Worm (Caenorhabditis elegans): ENCODE measurements around the gene F41G3.21.

The F41G3.21 gene

DNA sequence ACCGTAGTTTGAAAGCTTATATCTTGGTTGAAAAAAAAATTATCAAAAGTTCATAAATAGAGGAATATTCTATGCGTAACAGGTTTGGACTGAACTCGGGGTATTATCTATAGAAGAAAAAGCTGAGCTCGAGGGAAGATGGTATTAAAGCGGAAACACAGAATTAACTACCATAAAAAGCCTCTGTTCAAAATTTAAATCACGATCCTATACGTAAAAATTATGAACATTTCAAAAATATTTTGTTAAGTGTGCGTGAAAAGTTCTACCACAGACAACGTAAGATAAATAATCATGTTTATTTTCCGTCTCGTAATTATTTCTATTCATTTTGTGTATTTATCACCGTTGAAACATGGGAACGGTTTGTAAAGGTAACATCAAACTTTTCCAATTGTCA is 6.3 kb downstream of the F41G3.21 start, which contains the start of gene F41G3.5:
Gene F41G3.5, plus strand, starts transcription at position 301 of the 400 bp plus-strand sequence.
- no peak for TF ChIP-seq irx-1 (tag; optimal IDR thresholded peaks at IDR 0.05)
- TF ChIP-seq unc-98 (GFP tag; IDR thresholded peaks at IDR 0.05): no peak
- no peak for TF ChIP-seq pag-3 (tag; optimal IDR thresholded peaks at IDR 0.05; ENCODE audit: borderline replicate concordance, insufficient read depth)
- no peak for TF ChIP-seq nhr-28 (tag; optimal IDR thresholded peaks at IDR 0.05)
- no peak for TF ChIP-seq zag-1 (tag; optimal IDR thresholded peaks at IDR 0.05)
- no peak for TF ChIP-seq nhr-12 (tag; optimal IDR thresholded peaks at IDR 0.05)
- TF ChIP-seq ceh-82 (tag; optimal IDR thresholded peaks at IDR 0.05): no peak
- no peak for TF ChIP-seq efl-3 (GFP tag; optimal IDR thresholded peaks at IDR 0.05)
- TF ChIP-seq sup-37 (GFP tag; optimal IDR thresholded peaks at IDR 0.05): no peak

DNA sequence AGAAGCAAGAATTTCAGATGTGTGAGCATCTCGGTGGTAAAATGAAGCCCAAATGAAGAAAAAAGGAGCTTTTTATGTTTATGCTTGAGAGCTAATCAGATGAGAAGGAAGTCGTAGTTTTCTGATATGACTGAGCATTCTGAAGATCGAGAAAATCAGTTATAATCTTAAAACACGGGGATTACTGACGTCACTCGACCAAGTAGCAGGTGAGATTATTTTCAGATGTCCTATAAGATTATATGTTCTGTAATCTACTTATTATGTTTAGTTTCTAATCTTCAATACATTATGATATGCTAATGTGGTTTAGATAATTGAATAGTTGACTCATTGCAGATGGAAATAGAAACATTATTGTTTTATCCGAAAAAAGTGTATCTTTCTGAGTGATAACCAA is 7.0 kb downstream of the F41G3.21 start, which contains the start of gene ins-14:
Gene ins-14, minus strand, starts transcription at position 32 of the 400 bp plus-strand sequence.
- TF ChIP-seq efl-1 (optimal IDR thresholded peaks at IDR 0.05): no peak
- TF ChIP-seq efl-1 (GFP tag; optimal IDR thresholded peaks at IDR 0.05 in 1 of 2): peak in 1 of 2 experiments; percentile 75
- TF ChIP-seq ama-1 (optimal IDR thresholded peaks at IDR 0.05): no peak
- TF ChIP-seq egl-13 (tag; optimal IDR thresholded peaks at IDR 0.05): peak; percentile 60
- peak; percentile 4 for TF ChIP-seq nhr-20 (tag; optimal IDR thresholded peaks at IDR 0.05)
- TF ChIP-seq sox-4 (tag; optimal IDR thresholded peaks at IDR 0.05): peak; percentile 28
- no peak for TF ChIP-seq C34B4.2 (tag; optimal IDR thresholded peaks at IDR 0.05)
- TF ChIP-seq fos-1 (tag; optimal IDR thresholded peaks at IDR 0.05): peak; percentile 33
- no peak for TF ChIP-seq nhr-47 (tag; optimal IDR thresholded peaks at IDR 0.05)
- peak; percentile 53 for TF ChIP-seq nhr-71 (tag; optimal IDR thresholded peaks at IDR 0.05)
- peak; percentile 96 for TF ChIP-seq dsc-1 (tag; optimal IDR thresholded peaks at IDR 0.05)
- TF ChIP-seq pax-3 (tag; optimal IDR thresholded peaks at IDR 0.05): peak; percentile 50
- peak; percentile 80 for TF ChIP-seq fkh-8 (tag; optimal IDR thresholded peaks at IDR 0.05)

DNA sequence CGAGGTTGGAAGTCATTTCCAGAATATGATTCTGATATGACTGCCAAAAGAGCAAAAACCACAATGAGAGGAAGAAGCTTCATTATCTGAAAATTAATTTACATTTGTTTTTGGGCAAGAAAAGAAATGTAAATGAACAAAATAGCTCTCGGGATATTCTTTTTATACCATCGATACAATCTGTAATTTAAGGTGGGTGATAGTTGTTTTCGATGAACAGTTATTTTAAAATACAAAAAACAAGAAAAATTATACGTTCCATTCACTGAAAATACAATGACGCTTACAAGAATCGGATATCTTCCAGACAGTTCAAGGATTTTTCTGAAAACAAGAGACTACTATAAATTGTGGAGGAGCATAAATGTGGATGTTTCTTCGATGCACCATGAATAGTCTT is 8.1 kb downstream of the F41G3.21 start, which contains the start of gene ins-15:
Gene ins-15, minus strand, starts transcription at position 101 of the 400 bp plus-strand sequence.
- TF ChIP-seq efl-1 (optimal IDR thresholded peaks at IDR 0.05): no peak
- peak in 1 of 2 experiments; percentile 12 for TF ChIP-seq efl-1 (GFP tag; optimal IDR thresholded peaks at IDR 0.05 in 1 of 2)
- no peak for TF ChIP-seq nhr-28 (tag; optimal IDR thresholded peaks at IDR 0.05)

DNA sequence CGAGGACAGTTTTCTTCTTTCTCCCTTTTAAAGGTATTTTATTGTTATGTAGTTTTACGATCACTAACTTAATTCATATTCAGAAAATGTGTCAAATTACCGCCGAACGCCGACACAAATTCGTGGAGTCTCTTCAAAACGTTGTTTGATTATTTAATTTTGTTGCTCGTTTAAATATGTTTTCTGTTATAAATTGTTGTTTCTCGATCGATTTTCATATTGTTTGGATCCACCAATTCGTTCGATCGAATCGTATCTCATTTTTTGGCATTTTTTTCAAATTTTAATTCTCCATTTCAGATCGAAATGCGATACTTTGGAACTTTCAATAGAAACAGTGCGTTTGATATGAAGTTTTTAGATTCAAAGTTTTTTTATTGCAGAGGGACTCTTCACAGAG is 10.1 kb downstream of the F41G3.21 start, which contains the start of gene F41G3.6:
Gene F41G3.6, plus strand, starts transcription at position 301 of the 400 bp plus-strand sequence.
- TF ChIP-seq unc-62 (GFP tag; optimal IDR thresholded peaks at IDR 0.05): no peak
- TF ChIP-seq aly-2 (tag; optimal IDR thresholded peaks at IDR 0.05): no peak
- TF ChIP-seq ztf-4 (tag; optimal IDR thresholded peaks at IDR 0.05): no peak

DNA sequence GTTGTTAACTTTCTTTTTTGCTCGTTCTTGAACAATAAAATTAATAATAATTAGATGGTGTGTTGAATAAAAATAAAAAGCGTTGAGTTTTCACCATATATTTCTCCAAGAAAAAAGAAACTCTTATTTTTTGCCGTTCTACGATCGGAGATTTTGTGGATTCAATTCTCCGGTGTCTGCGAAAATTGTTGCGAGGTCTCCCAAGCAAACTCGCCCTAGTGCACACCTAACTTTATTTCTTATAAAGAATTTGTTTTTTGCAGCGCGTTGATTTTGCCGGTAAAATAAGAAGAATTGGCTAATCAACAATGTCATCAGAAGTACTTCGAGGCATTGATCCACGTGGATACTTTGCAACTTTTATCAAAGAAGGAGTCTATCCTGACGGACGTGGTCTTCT is 11.3 kb downstream of the F41G3.21 start, which contains the start of gene exos-8:
Gene exos-8, plus strand, starts transcription at position 264 of the 400 bp plus-strand sequence.
- peak in 1 of 6 experiments; percentile 55 for TF ChIP-seq elt-3 (tag; optimal IDR thresholded peaks at IDR 0.05)
- TF ChIP-seq lir-3 (tag; optimal IDR thresholded peaks at IDR 0.05; ENCODE audit: poor library complexity): peak; percentile 75
- TF ChIP-seq nhr-85 (tag): peak; percentile 59
- peak; percentile 63 for TF ChIP-seq lin-13 (GFP tag; optimal IDR thresholded peaks at IDR 0.05)
- peak; percentile 34 to 82 for TF ChIP-seq lin-35 (GFP tag; optimal IDR thresholded peaks at IDR 0.05)
- no peak for TF ChIP-seq hlh-4 (tag; optimal IDR thresholded peaks at IDR 0.05)
- peak; percentile 56 for TF ChIP-seq tbx-2 (tag; optimal IDR thresholded peaks at IDR 0.05)
- no peak for TF ChIP-seq irx-1 (tag; optimal IDR thresholded peaks at IDR 0.05)
- peak; percentile 35 for TF ChIP-seq pax-3 (tag; optimal IDR thresholded peaks at IDR 0.05)
- TF ChIP-seq dsc-1 (tag; optimal IDR thresholded peaks at IDR 0.05): peak; percentile 9
- peak; percentile 13 for TF ChIP-seq jun-1 (tag; optimal IDR thresholded peaks at IDR 0.05)
- TF ChIP-seq swsn-7 (tag; optimal IDR thresholded peaks at IDR 0.05): peak; percentile 37
- TF ChIP-seq snpc-4 (tag; optimal IDR thresholded peaks at IDR 0.05): peak; percentile 15
- peak; percentile 45 for TF ChIP-seq nhr-19 (GFP tag; conservative IDR thresholded peaks at IDR 0.05)
- TF ChIP-seq xbp-1 (tag; optimal IDR thresholded peaks at IDR 0.05): peak; percentile 53
- TF ChIP-seq unc-130 (tag; optimal IDR thresholded peaks at IDR 0.05): peak; percentile 11
- peak; percentile 58 for TF ChIP-seq fkh-8 (tag; optimal IDR thresholded peaks at IDR 0.05)
- peak; percentile 63 for TF ChIP-seq nhr-77 (tag; optimal IDR thresholded peaks at IDR 0.05)
- TF ChIP-seq nhr-12 (tag; optimal IDR thresholded peaks at IDR 0.05): no peak
- peak; percentile 81 for TF ChIP-seq lin-15B (tag; optimal IDR thresholded peaks at IDR 0.05)
- TF ChIP-seq snu-23 (GFP tag; optimal IDR thresholded peaks at IDR 0.05): peak; percentile 66
- peak; percentile 55 for TF ChIP-seq lin-14 (GFP tag; optimal IDR thresholded peaks at IDR 0.05)
- peak; percentile 69 for TF ChIP-seq nhr-71 (tag; optimal IDR thresholded peaks at IDR 0.05)
- TF ChIP-seq ceh-82 (tag; optimal IDR thresholded peaks at IDR 0.05): peak in 2 of 3 experiments; percentile 33 to 71
- TF ChIP-seq nhr-76 (tag; optimal IDR thresholded peaks at IDR 0.05): no peak
- peak; percentile 46 to 71 (median 56) for TF ChIP-seq dpl-1 (GFP tag; optimal IDR thresholded peaks at IDR 0.05)
- TF ChIP-seq vab-15 (tag; optimal IDR thresholded peaks at IDR 0.05): peak; percentile 16

Measured in whole organism, L1 larva.